Fruit fly (Drosophila melanogaster) whole organism, embryonic: ENCODE measurements around the gene CG5498.

Experiments used
- BEAF-32 ChIP-seq: fragments of 200-800 bp; sonication (Bioruptor generic); optimal IDR thresholded peaks from 3 replicates; lab custom pipeline; 2017; ENCODE audit warnings: missing biosample characterization, missing genetic modification characterization, mild to moderate bottlenecking, moderate library complexity, missing genetic modification reagents
- CG2875 ChIP-seq: fragments of 200-800 bp; sonication (Bioruptor generic); optimal IDR thresholded peaks from 2 replicates; lab custom pipeline; 2017; ENCODE audit warnings: missing biosample characterization, mild to moderate bottlenecking, missing genetic modification characterization, missing genetic modification reagents
- Hand ChIP-seq: fragments of 200-800 bp; sonication (Bioruptor generic); optimal IDR thresholded peaks from 2 replicates; lab custom pipeline; 2017; ENCODE audit warnings: mild to moderate bottlenecking, missing biosample characterization, missing genetic modification reagents, missing genetic modification characterization
- sens-2 ChIP-seq: fragments of 200-800 bp; sonication (Bioruptor generic); IDR thresholded peaks from 2 replicates; pipeline ENCODE4 v1.3.6; 2022; ENCODE audit warnings: missing biosample characterization, missing genetic modification characterization

dm6 chr3L:20379496-20379895 is 4.4 kb downstream of the CG5498 start:
- TF ChIP-seq Hand (GFP tag; lab: Kevin White, UChicago) (no peak), CG2875 (GFP tag; lab: Kevin White, UChicago) (no peak), BEAF-32 (GFP tag; lab: Kevin White, UChicago) (no peak), sens-2 (GFP tag; lab: Robert Waterston, UW) (no peak)
